Worm (Caenorhabditis elegans): ENCODE results near the gene F23F12.3.

F23F12.3 gene

ce11 chrIII:6478256-6479004, 21.9 kb upstream of the F23F12.3 start, which contains the start of gene zip-8:
zip-8 (plus strand) TSS chrIII:6478955.
- no peak for TF ChIP-seq mbf-1 (tag; optimal IDR thresholded peaks at IDR 0.05)
- no peak for TF ChIP-seq snpc-4 (tag; optimal IDR thresholded peaks at IDR 0.05)
- TF ChIP-seq nhr-11 (tag; optimal IDR thresholded peaks at IDR 0.05) = no peak
- TF ChIP-seq ZK546.5 (tag; optimal IDR thresholded peaks at IDR 0.05) = no peak
- TF ChIP-seq elt-1 (tag; optimal IDR thresholded peaks at IDR 0.05) = no peak
- no peak for TF ChIP-seq nhr-12 (tag; optimal IDR thresholded peaks at IDR 0.05)

DNA sequence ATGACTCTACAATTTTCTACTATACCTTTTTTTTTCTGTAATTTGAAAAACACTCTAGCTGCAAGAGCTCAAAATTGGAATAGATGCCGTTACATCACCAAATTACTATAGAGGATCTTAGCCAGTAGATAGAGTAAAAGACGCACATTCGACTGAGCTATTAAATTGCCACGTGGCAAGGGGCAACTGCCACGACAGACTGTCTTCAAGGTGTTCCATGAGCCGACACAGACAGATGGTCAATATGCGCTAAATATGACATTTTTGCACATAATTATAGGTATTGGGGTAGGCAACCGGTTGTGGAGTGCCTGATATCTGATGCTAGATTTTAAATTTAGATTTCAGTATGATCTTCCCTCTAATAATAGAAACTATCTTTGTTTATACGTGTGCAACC, 20.9 kb upstream of the F23F12.3 start:
- TF ChIP-seq nhr-21 (tag; optimal IDR thresholded peaks at IDR 0.05) (no peak), ZK546.5 (tag; optimal IDR thresholded peaks at IDR 0.05) (no peak), C34F6.9 (tag; optimal IDR thresholded peaks at IDR 0.05) (no peak), ztf-4 (tag; optimal IDR thresholded peaks at IDR 0.05) (no peak), nhr-237 (tag; optimal IDR thresholded peaks at IDR 0.05) (no peak), aly-2 (tag; optimal IDR thresholded peaks at IDR 0.05) (no peak), nhr-129 (tag; optimal IDR thresholded peaks at IDR 0.05) (no peak), peb-1 (tag; optimal IDR thresholded peaks at IDR 0.05) (no peak), lin-11 (tag; optimal IDR thresholded peaks at IDR 0.05) (no peak), ztf-1 (GFP tag; conservative IDR thresholded peaks at IDR 0.05) (no peak), nhr-25 (tag; optimal IDR thresholded peaks at IDR 0.05) (no peak), R02D3.7 (tag; optimal IDR thresholded peaks at IDR 0.05) (no peak), crh-2 (tag; optimal IDR thresholded peaks at IDR 0.05) (no peak), F13H6.1 (tag; optimal IDR thresholded peaks at IDR 0.05) (no peak), ceh-16 (tag; optimal IDR thresholded peaks at IDR 0.05) (no peak), ceh-82 (tag; optimal IDR thresholded peaks at IDR 0.05) (no peak), dmd-4 (tag; optimal IDR thresholded peaks at IDR 0.05) (no peak), skn-1 (tag; optimal IDR thresholded peaks at IDR 0.05) (no peak), mbf-1 (tag; optimal IDR thresholded peaks at IDR 0.05) (no peak), elt-1 (tag; optimal IDR thresholded peaks at IDR 0.05) (no peak)

ce11 chrIII:6482918-6483317, 17.4 kb upstream of the F23F12.3 start, which contains the start of gene chtb-2:
chtb-2 (plus strand) TSS chrIII:6483218.
- no peak for TF ChIP-seq alr-1 (tag; optimal IDR thresholded peaks at IDR 0.05)
- TF ChIP-seq ztf-11 (tag; optimal IDR thresholded peaks at IDR 0.05) = no peak
- TF ChIP-seq lin-13 (GFP tag; optimal IDR thresholded peaks at IDR 0.05) = no peak
- no peak for TF ChIP-seq ztf-1 (GFP tag; conservative IDR thresholded peaks at IDR 0.05)

ce11 chrIII:6488916-6489315, 11.4 kb upstream of the F23F12.3 start:
- TF ChIP-seq unc-55 (GFP tag; optimal IDR thresholded peaks at IDR 0.05) (peak; percentile 78), sma-3 (GFP tag; optimal IDR thresholded peaks at IDR 0.05) (no peak), nhr-11 (tag; optimal IDR thresholded peaks at IDR 0.05) (no peak), skn-1 (tag; optimal IDR thresholded peaks at IDR 0.05) (peak; percentile 98), lsy-2 (tag; optimal IDR thresholded peaks at IDR 0.05) (peak; percentile 71 to 75), unc-39 (tag; optimal IDR thresholded peaks at IDR 0.05) (no peak), fos-1 (tag; optimal IDR thresholded peaks at IDR 0.05) (no peak), Y55F3AM.14 (GFP tag; optimal IDR thresholded peaks at IDR 0.05) (no peak), C34F6.9 (tag; optimal IDR thresholded peaks at IDR 0.05) (peak; percentile 71), mdl-1 (tag; optimal IDR thresholded peaks at IDR 0.05) (no peak), nhr-129 (tag; optimal IDR thresholded peaks at IDR 0.05) (no peak), snpc-4 (tag; optimal IDR thresholded peaks at IDR 0.05) (peak; percentile 11), peb-1 (tag; optimal IDR thresholded peaks at IDR 0.05) (no peak), sma-9 (GFP tag; optimal IDR thresholded peaks at IDR 0.05) (peak; percentile 44), sma-9 (tag; optimal IDR thresholded peaks at IDR 0.05) (no peak), blmp-1 (tag; optimal IDR thresholded peaks at IDR 0.05; ENCODE audit: insufficient read depth) (no peak), ztf-4 (tag; optimal IDR thresholded peaks at IDR 0.05) (no peak), ztf-1 (GFP tag; conservative IDR thresholded peaks at IDR 0.05) (no peak), crh-2 (tag; optimal IDR thresholded peaks at IDR 0.05) (peak; percentile 25)

Data from whole organism, L2 larva.